Worm (Caenorhabditis elegans): ENCODE data around the gene F08C6.18.

ce11 chrX:7590756-7591155 lies 17.3 kb upstream of the F08C6.18 start:
- TF ChIP-seq nhr-25 (tag; optimal IDR thresholded peaks at IDR 0.05; ENCODE audit: borderline replicate concordance, insufficient read depth), result no peak
- no peak for TF ChIP-seq ama-1 (optimal IDR thresholded peaks at IDR 0.05)
- no peak for TF ChIP-seq dve-1 (tag; optimal IDR thresholded peaks at IDR 0.05; ENCODE audit: insufficient read depth)
- no peak for TF ChIP-seq snpc-4 (tag; optimal IDR thresholded peaks at IDR 0.05)
- no peak for TF ChIP-seq vab-7 (GFP tag; IDR thresholded peaks at IDR 0.05)
- TF ChIP-seq F26F4.8 (GFP tag; conservative IDR thresholded peaks at IDR 0.05), result no peak

Measured in whole organism, L4 larva.